Worm (Caenorhabditis elegans) whole organism, L4 larva: Measurements from ENCODE around the gene W08E12.7.

ENCODE experiments used
- F26F4.8 ChIP-seq: fragments of 200-800 bp; sonication (Bioruptor generic); conservative IDR thresholded peaks from 2 replicates; pipeline ENCODE4 v1.3.6; 2022; ENCODE audit warnings: missing genetic modification characterization, missing compliant biosample characterization
- F37D6.2 ChIP-seq: sonication (generic microtip); optimal IDR thresholded peaks from 2 replicates; lab custom pipeline; 2016; ENCODE audit warnings: mild to moderate bottlenecking, missing genetic modification characterization, missing compliant biosample characterization
- R02D3.7 ChIP-seq: fragments of 150-350 bp; sonication (generic microtip); optimal IDR thresholded peaks from 3 replicates; lab custom pipeline; 2014; ENCODE audit warnings: missing biosample characterization, missing genetic modification characterization
- T20F7.1 ChIP-seq: fragments of 200-800 bp; sonication (Bioruptor generic); optimal IDR thresholded peaks from 2 replicates; lab custom pipeline; 2018; ENCODE audit warnings: mild to moderate bottlenecking, missing genetic modification characterization, missing compliant biosample characterization
- Y105C5A.15 ChIP-seq: fragments of 200-800 bp; sonication (Bioruptor generic); IDR thresholded peaks from 2 replicates; pipeline ENCODE4 v1.3.6; 2022; ENCODE audit warnings: missing genetic modification characterization, missing compliant biosample characterization
- Y48G9A.11 ChIP-seq: fragments of 200-800 bp; sonication (Bioruptor generic); IDR thresholded peaks from 2 replicates; pipeline ENCODE4 v1.3.6; 2022; ENCODE audit warnings: missing genetic modification reagents, missing genetic modification characterization, missing compliant biosample characterization
- Y5F2A.4 ChIP-seq: fragments of 200-800 bp; sonication (Bioruptor generic); optimal IDR thresholded peaks from 2 replicates; lab custom pipeline; 2018; ENCODE audit warnings: mild to moderate bottlenecking, missing genetic modification characterization, missing compliant biosample characterization
- Y75B8A.6 ChIP-seq: fragments of 200-800 bp; sonication (Bioruptor generic); IDR thresholded peaks from 2 replicates; pipeline ENCODE4 v1.3.6; 2022; ENCODE audit warnings: missing genetic modification reagents, missing genetic modification characterization, missing compliant biosample characterization
- ZK337.2 ChIP-seq: fragments of 200-800 bp; sonication (Bioruptor generic); IDR thresholded peaks from 2 replicates; pipeline ENCODE4 v1.3.6; 2022; ENCODE audit warnings: missing genetic modification reagents, missing genetic modification characterization, missing compliant biosample characterization
- aly-2 ChIP-seq: sonication (generic microtip); optimal IDR thresholded peaks from 2 replicates; lab custom pipeline; 2018; ENCODE audit warnings: missing biosample characterization, missing genetic modification characterization
- ceh-20 ChIP-seq: fragments of 200-800 bp; sonication (Bioruptor generic); IDR thresholded peaks from 2 replicates; pipeline ENCODE4 v1.3.6; 2022; ENCODE audit warnings: missing genetic modification reagents, missing genetic modification characterization, missing compliant biosample characterization
- ceh-28 ChIP-seq: fragments of 150-350 bp; optimal IDR thresholded peaks from 2 replicates; lab custom pipeline; 2014; ENCODE audit warnings: missing biosample characterization, missing genetic modification reagents, missing genetic modification characterization
- ceh-82 ChIP-seq: sonication (generic microtip); optimal IDR thresholded peaks from 2 replicates; lab custom pipeline; 2017; ENCODE audit warnings: missing biosample characterization, missing genetic modification characterization
- ces-1 ChIP-seq: fragments of 150-350 bp; sonication (generic microtip); optimal IDR thresholded peaks from 4 replicates; lab custom pipeline; 2014; ENCODE audit warnings: missing biosample characterization, missing genetic modification reagents, missing genetic modification characterization
- cey-2 ChIP-seq: sonication (generic microtip); optimal IDR thresholded peaks from 3 replicates; lab custom pipeline; 2017; ENCODE audit warnings: missing genetic modification characterization, mild to moderate bottlenecking, missing compliant biosample characterization, antibody characterized with exemption, borderline replicate concordance; ENCODE audit not compliant: insufficient read depth
- ctbp-1 ChIP-seq: fragments of 200-800 bp; sonication (Bioruptor generic); IDR thresholded peaks from 2 replicates; pipeline ENCODE4 v1.3.6; 2022; ENCODE audit warnings: missing genetic modification reagents, missing genetic modification characterization, missing compliant biosample characterization
- dmd-6 ChIP-seq: fragments of 200-800 bp; sonication (Bioruptor generic); IDR thresholded peaks from 2 replicates; pipeline ENCODE4 v1.3.6; 2022; ENCODE audit warnings: missing genetic modification reagents, missing genetic modification characterization, missing compliant biosample characterization
- dmd-8 ChIP-seq: fragments of 200-800 bp; sonication (Bioruptor generic); IDR thresholded peaks from 2 replicates; pipeline ENCODE4 v1.3.6; 2022; ENCODE audit warnings: missing genetic modification characterization, missing compliant biosample characterization
- dve-1 ChIP-seq: sonication (generic microtip); optimal IDR thresholded peaks from 2 replicates; lab custom pipeline; 2017; ENCODE audit warnings: antibody characterized with exemption, mild to moderate bottlenecking, missing genetic modification characterization, missing compliant biosample characterization; ENCODE audit not compliant: insufficient read depth
- egl-27 ChIP-seq: sonication (generic microtip); optimal IDR thresholded peaks from 3 replicates; lab custom pipeline; 2017; ENCODE audit warnings: missing biosample characterization, missing genetic modification reagents, missing genetic modification characterization
- fkh-10 ChIP-seq: fragments of 150-350 bp; optimal IDR thresholded peaks from 2 replicates; lab custom pipeline; 2014; ENCODE audit warnings: missing biosample characterization, missing genetic modification reagents, missing genetic modification characterization
- hif-1 ChIP-seq, 2 experiments: sonication (generic microtip); optimal IDR thresholded peaks; 2 replicates each; lab custom pipeline; 2016 to 2017; ENCODE audit warnings: missing compliant biosample characterization in 2 of 2, missing genetic modification characterization in 2 of 2, missing genetic modification reagents in 2 of 2, missing genotype in 2 of 2, mild to moderate bottlenecking in 1 of 2
- hlh-11 ChIP-seq: fragments of 200-800 bp; sonication (Bioruptor generic); optimal IDR thresholded peaks from 2 replicates; lab custom pipeline; 2018; ENCODE audit warnings: mild to moderate bottlenecking, missing genetic modification characterization, missing compliant biosample characterization
- jun-1 ChIP-seq: fragments of 150-350 bp; optimal IDR thresholded peaks from 2 replicates; lab custom pipeline; 2014; ENCODE audit warnings: missing biosample characterization, missing genetic modification reagents, missing genetic modification characterization
- lim-7 ChIP-seq: fragments of 200-800 bp; sonication (Bioruptor generic); IDR thresholded peaks from 2 replicates; pipeline ENCODE4 v1.3.6; 2022; ENCODE audit warnings: missing genetic modification characterization, missing compliant biosample characterization
- lin-38 ChIP-seq: fragments of 200-800 bp; sonication (Bioruptor generic); IDR thresholded peaks from 2 replicates; pipeline ENCODE4 v1.3.6; 2022; ENCODE audit warnings: missing genetic modification reagents, missing genetic modification characterization, missing compliant biosample characterization
- lin-39 ChIP-seq: fragments of 150-350 bp; optimal IDR thresholded peaks from 2 replicates; lab custom pipeline; 2014; ENCODE audit warnings: missing biosample characterization, missing genetic modification reagents, missing genetic modification characterization
- madf-9 ChIP-seq: fragments of 200-800 bp; sonication (Bioruptor generic); conservative IDR thresholded peaks from 2 replicates; pipeline ENCODE4 v1.3.6; 2022; ENCODE audit warnings: missing genetic modification reagents, missing genetic modification characterization, missing compliant biosample characterization
- mdl-1 ChIP-seq, 2 experiments: fragments of 150-350 bp in 1 of 2; sonication (generic microtip) in 1 of 2; optimal IDR thresholded peaks; 2 replicates each; lab custom pipeline; 2014 to 2017; ENCODE audit warnings: missing biosample characterization in 2 of 2, missing genetic modification characterization in 2 of 2
- mep-1 ChIP-seq: fragments of 150-350 bp; sonication (generic microtip); optimal IDR thresholded peaks from 3 replicates; lab custom pipeline; 2014; ENCODE audit warnings: missing biosample characterization, missing genetic modification characterization
- mes-2 ChIP-seq: sonication (generic microtip); optimal IDR thresholded peaks from 2 replicates; lab custom pipeline; 2016; ENCODE audit warnings: missing genotype, mild to moderate bottlenecking, missing genetic modification characterization, missing compliant biosample characterization; ENCODE audit not compliant: poor library complexity, severe bottlenecking
- nhr-102 ChIP-seq: sonication (generic microtip); optimal IDR thresholded peaks from 2 replicates; lab custom pipeline; 2016; ENCODE audit warnings: mild to moderate bottlenecking, missing genetic modification characterization, moderate library complexity, missing compliant biosample characterization
- nhr-111 ChIP-seq: fragments of 200-800 bp; sonication (Bioruptor generic); optimal IDR thresholded peaks from 2 replicates; lab custom pipeline; 2018; ENCODE audit warnings: mild to moderate bottlenecking, missing genetic modification characterization, missing compliant biosample characterization
- nhr-28 ChIP-seq: fragments of 150-350 bp; optimal IDR thresholded peaks from 2 replicates; lab custom pipeline; 2014; ENCODE audit warnings: missing biosample characterization, missing genetic modification characterization
- nhr-41 ChIP-seq: fragments of 200-800 bp; sonication (Bioruptor generic); IDR thresholded peaks from 2 replicates; pipeline ENCODE4 v1.3.6; 2022; ENCODE audit warnings: missing genetic modification reagents, missing genetic modification characterization, missing compliant biosample characterization
- nhr-48 ChIP-seq: sonication (generic microtip); optimal IDR thresholded peaks from 2 replicates; lab custom pipeline; 2016; ENCODE audit warnings: mild to moderate bottlenecking, missing genetic modification characterization, missing compliant biosample characterization
- nhr-6 ChIP-seq: fragments of 150-350 bp; optimal IDR thresholded peaks from 2 replicates; lab custom pipeline; 2014; ENCODE audit warnings: missing biosample characterization, missing genetic modification characterization
- nhr-76 ChIP-seq: fragments of 150-350 bp; optimal IDR thresholded peaks from 2 replicates; lab custom pipeline; 2014; ENCODE audit warnings: missing biosample characterization, missing genetic modification characterization
- pqm-1 ChIP-seq: sonication (generic microtip); optimal IDR thresholded peaks from 2 replicates; lab custom pipeline; 2017; ENCODE audit warnings: missing biosample characterization, missing genetic modification characterization
- rbr-2 ChIP-seq: sonication (generic microtip); optimal IDR thresholded peaks from 2 replicates; lab custom pipeline; 2016; ENCODE audit warnings: missing genotype, missing genetic modification characterization, missing compliant biosample characterization
- saeg-2 ChIP-seq: fragments of 200-800 bp; sonication (Bioruptor generic); IDR thresholded peaks from 2 replicates; pipeline ENCODE4 v1.3.6; 2022; ENCODE audit warnings: missing genetic modification reagents, missing genetic modification characterization, missing compliant biosample characterization
- set-16 ChIP-seq: fragments of 200-800 bp; sonication (Bioruptor generic); IDR thresholded peaks from 2 replicates; pipeline ENCODE4 v1.3.6; 2022; ENCODE audit warnings: missing genetic modification reagents, missing genetic modification characterization, missing compliant biosample characterization
- skn-1 ChIP-seq: fragments of 150-350 bp; optimal IDR thresholded peaks from 2 replicates; lab custom pipeline; 2014; ENCODE audit warnings: missing biosample characterization, missing genetic modification characterization
- snpc-1.2 ChIP-seq: fragments of 200-800 bp; sonication (Bioruptor generic); IDR thresholded peaks from 2 replicates; pipeline ENCODE4 v1.3.6; 2022; ENCODE audit warnings: missing genetic modification reagents, missing genetic modification characterization, missing compliant biosample characterization
- snpc-4 ChIP-seq: fragments of 150-350 bp; optimal IDR thresholded peaks from 2 replicates; lab custom pipeline; 2014; ENCODE audit warnings: missing biosample characterization, missing genetic modification characterization
- spr-3 ChIP-seq: fragments of 200-800 bp; sonication (Bioruptor generic); optimal IDR thresholded peaks from 2 replicates; lab custom pipeline; 2018; ENCODE audit warnings: mild to moderate bottlenecking, missing genetic modification characterization, missing compliant biosample characterization
- tra-1 ChIP-seq: fragments of 200-800 bp; sonication (Bioruptor generic); IDR thresholded peaks from 2 replicates; pipeline ENCODE4 v1.3.6; 2022; ENCODE audit warnings: missing genetic modification reagents, missing genetic modification characterization, missing compliant biosample characterization
- unc-39 ChIP-seq: sonication (generic microtip); optimal IDR thresholded peaks from 2 replicates; lab custom pipeline; 2017; ENCODE audit warnings: missing biosample characterization, missing genetic modification characterization
- vab-7 ChIP-seq: fragments of 200-800 bp; sonication (Bioruptor generic); IDR thresholded peaks from 2 replicates; pipeline ENCODE4 v1.3.6; 2022; ENCODE audit warnings: missing genetic modification reagents, missing genetic modification characterization, missing compliant biosample characterization
- zfp-2 ChIP-seq: sonication (generic microtip); optimal IDR thresholded peaks from 2 replicates; lab custom pipeline; 2016; ENCODE audit warnings: mild to moderate bottlenecking, missing genetic modification characterization, missing compliant biosample characterization
- zip-2 ChIP-seq: fragments of 150-350 bp; optimal IDR thresholded peaks from 2 replicates; lab custom pipeline; 2014; ENCODE audit warnings: missing biosample characterization, missing genetic modification characterization

Gene W08E12.7

ce11 chrIV:3311243-3311642 is 16.3 kb downstream of the W08E12.7 start, which contains the start of gene zip-11 (continued):
- no peak for TF ChIP-seq jun-1 (tag; lab: Kevin White, UChicago)
- TF ChIP-seq mdl-1 (tag; optimal IDR thresholded peaks at IDR 0.05; lab: Kevin White, UChicago), result peak in 1 of 2 experiments; percentile 52
- TF ChIP-seq ceh-28 (tag; lab: Kevin White, UChicago), result no peak
- no peak for TF ChIP-seq lin-39 (tag; lab: Kevin White, UChicago)
- TF ChIP-seq nhr-76 (tag; lab: Kevin White, UChicago), result no peak
- TF ChIP-seq nhr-111, result no peak
- peak; percentile 31; the same call in 1 of the 2 replicates for TF ChIP-seq dmd-6 (GFP tag; lab: Robert Waterston, UW)
- TF ChIP-seq ctbp-1 (GFP tag; lab: Robert Waterston, UW), result peak; percentile 56; the same call in 1 of the 2 replicates
- TF ChIP-seq lin-38 (GFP tag; lab: Robert Waterston, UW), result peak; percentile 76
- no peak for TF ChIP-seq zfp-2 (tag; lab: Kevin White, UChicago)
- no peak for TF ChIP-seq ZK337.2 (GFP tag; lab: Robert Waterston, UW)
- no peak for TF ChIP-seq R02D3.7
- no peak for TF ChIP-seq aly-2 (tag; lab: Kevin White, UChicago)
- no peak for TF ChIP-seq fkh-10 (GFP tag; lab: Kevin White, UChicago)
- TF ChIP-seq spr-3, result peak; percentile 100
- no peak for TF ChIP-seq nhr-41 (GFP tag; lab: Robert Waterston, UW)
- TF ChIP-seq F37D6.2 (tag; lab: Kevin White, UChicago), result peak; percentile 21
- TF ChIP-seq nhr-6 (tag; lab: Kevin White, UChicago), result no peak
- no peak for TF ChIP-seq skn-1 (tag; lab: Kevin White, UChicago)
- peak; percentile 82 for TF ChIP-seq hlh-11
- no peak for TF ChIP-seq zip-2
- TF ChIP-seq ces-1 (GFP tag; lab: Kevin White, UChicago), result no peak
- TF ChIP-seq nhr-28, result peak; percentile 50
- TF ChIP-seq Y75B8A.6 (GFP tag; lab: Robert Waterston, UW), result no peak
- no peak for TF ChIP-seq snpc-1.2 (GFP tag; lab: Robert Waterston, UW)
- no peak for TF ChIP-seq unc-39 (tag; lab: Kevin White, UChicago)
- TF ChIP-seq T20F7.1 (GFP tag; lab: Kevin White, UChicago), result no peak
- no peak for TF ChIP-seq egl-27 (tag; lab: Kevin White, UChicago)
- no peak for TF ChIP-seq pqm-1 (tag; lab: Kevin White, UChicago)
- no peak for TF ChIP-seq Y105C5A.15
- peak; percentile 63; the same call in 1 of the 2 replicates for TF ChIP-seq ceh-20
- no peak for TF ChIP-seq lim-7 (GFP tag; lab: Robert Waterston, UW)
- TF ChIP-seq mep-1, result peak; percentile 56
- TF ChIP-seq dmd-8 (GFP tag; lab: Robert Waterston, UW), result no peak
- TF ChIP-seq hif-1 (tag; optimal IDR thresholded peaks at IDR 0.05; lab: Kevin White, UChicago), result peak in 1 of 2 experiments; percentile 55
- no peak for TF ChIP-seq cey-2 (tag; lab: Kevin White, UChicago)
- TF ChIP-seq F26F4.8 (GFP tag; lab: Robert Waterston, UW), result no peak
- TF ChIP-seq nhr-102 (tag; lab: Kevin White, UChicago), result peak; percentile 48
- no peak for TF ChIP-seq Y48G9A.11
- TF ChIP-seq snpc-4 (tag; lab: Kevin White, UChicago), result no peak
- peak; percentile 71 for TF ChIP-seq rbr-2 (tag; lab: Kevin White, UChicago)
- peak; percentile 33 for TF ChIP-seq dve-1
- 0 out of 2 replicates have a peak, but pooled peaks have one; percentile 8 for TF ChIP-seq tra-1 (GFP tag; lab: Robert Waterston, UW)
- TF ChIP-seq ceh-82 (tag; lab: Kevin White, UChicago), result no peak
- TF ChIP-seq mes-2, result peak; percentile 64
- TF ChIP-seq nhr-48 (tag; lab: Kevin White, UChicago), result peak; percentile 62
- no peak for TF ChIP-seq saeg-2 (GFP tag; lab: Robert Waterston, UW)
- TF ChIP-seq madf-9 (GFP tag; lab: Robert Waterston, UW), result 0 out of 2 replicates have a peak, but pooled peaks have one; percentile 28
- no peak for TF ChIP-seq Y5F2A.4 (GFP tag; lab: Kevin White, UChicago)
- peak; percentile 92 for TF ChIP-seq set-16 (GFP tag; lab: Robert Waterston, UW)
- 0 out of 2 replicates have a peak, but pooled peaks have one; percentile 29 for TF ChIP-seq vab-7 (GFP tag; lab: Robert Waterston, UW)
